Worm (Caenorhabditis elegans): ENCODE results near the gene irld-20.
A peak's percentile ranks its signal among the peaks of the same experiment; 100 is the strongest.

Gene irld-20

ce11 chrIII:12711682-12712081 is 39.2 kb upstream of the irld-20 start:
- TF ChIP-seq unc-55 (GFP tag; optimal IDR thresholded peaks at IDR 0.05) = no peak

DNA sequence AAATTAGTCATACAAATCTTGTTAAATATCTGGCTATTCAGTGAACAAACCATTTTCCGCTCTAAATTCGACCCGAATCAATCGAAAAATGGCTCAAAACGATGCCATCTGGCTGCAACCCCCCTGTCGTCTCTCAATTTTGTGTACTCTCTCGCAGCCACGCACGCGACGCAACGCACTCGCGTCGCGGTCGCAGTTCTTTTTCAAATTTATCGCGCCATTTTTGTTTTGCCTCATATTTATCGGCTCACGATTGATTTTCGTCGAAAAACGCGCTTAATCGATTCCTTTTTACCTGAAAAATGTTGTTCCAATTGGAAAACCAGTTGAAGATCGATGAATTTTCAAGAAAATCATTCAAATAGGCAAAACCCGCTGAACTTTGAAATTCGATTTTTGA is 37.0 kb upstream of the irld-20 start:
- peak; percentile 35 for TF ChIP-seq elt-2 (tag; optimal IDR thresholded peaks at IDR 0.05)
- TF ChIP-seq unc-86 (tag; optimal IDR thresholded peaks at IDR 0.05) = no peak
- TF ChIP-seq ceh-19 (GFP tag; optimal IDR thresholded peaks at IDR 0.05) = no peak
- no peak for TF ChIP-seq pha-2 (tag; optimal IDR thresholded peaks at IDR 0.05)
- TF ChIP-seq ceh-22 (tag; optimal IDR thresholded peaks at IDR 0.05) = no peak
- peak; percentile 69 for TF ChIP-seq nfya-1 (tag; optimal IDR thresholded peaks at IDR 0.05)
- no peak for TF ChIP-seq hlh-15 (tag; optimal IDR thresholded peaks at IDR 0.05)
- TF ChIP-seq elt-4 (tag; optimal IDR thresholded peaks at IDR 0.05) = no peak
- TF ChIP-seq syd-9 (tag; optimal IDR thresholded peaks at IDR 0.05) = no peak

ce11 chrIII:12714266-12714665 is 36.6 kb upstream of the irld-20 start, which contains the start of gene ssl-1:
Gene ssl-1 (plus strand): TSS chrIII:12714566.
- no peak for TF ChIP-seq ceh-6 (GFP tag; optimal IDR thresholded peaks at IDR 0.05)
- no peak for TF ChIP-seq ceh-9 (tag; optimal IDR thresholded peaks at IDR 0.05)
- no peak for TF ChIP-seq nhr-11 (tag; optimal IDR thresholded peaks at IDR 0.05)
- TF ChIP-seq zip-5 (tag; optimal IDR thresholded peaks at IDR 0.05) = no peak

DNA sequence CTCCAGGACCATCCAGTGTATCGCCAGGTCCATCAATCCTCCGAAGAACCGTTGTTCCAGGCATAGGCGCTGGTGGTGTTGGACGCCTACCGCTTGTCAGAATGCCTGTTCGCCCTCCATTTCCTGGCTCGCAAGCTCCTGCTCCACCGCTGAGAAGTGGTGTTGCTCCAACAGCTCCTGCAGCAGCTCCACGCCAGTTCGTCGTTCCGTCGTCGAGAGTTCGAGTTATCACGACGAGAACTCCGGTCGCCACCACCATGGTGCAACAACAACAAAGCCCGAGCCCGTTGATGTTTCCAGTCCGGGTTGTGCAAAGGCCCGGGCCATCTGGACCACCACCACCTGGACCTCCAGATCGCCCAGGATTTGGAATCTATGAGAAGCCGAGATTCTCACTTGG is 22.8 kb upstream of the irld-20 start:
- no peak for TF ChIP-seq ceh-14 (tag; optimal IDR thresholded peaks at IDR 0.05)
- TF ChIP-seq ets-4 (tag; optimal IDR thresholded peaks at IDR 0.05) = no peak
- no peak for TF ChIP-seq ceh-9 (tag; optimal IDR thresholded peaks at IDR 0.05)
- TF ChIP-seq gmeb-2 (tag; optimal IDR thresholded peaks at IDR 0.05) = no peak
- no peak for TF ChIP-seq elt-2 (tag; optimal IDR thresholded peaks at IDR 0.05)

DNA sequence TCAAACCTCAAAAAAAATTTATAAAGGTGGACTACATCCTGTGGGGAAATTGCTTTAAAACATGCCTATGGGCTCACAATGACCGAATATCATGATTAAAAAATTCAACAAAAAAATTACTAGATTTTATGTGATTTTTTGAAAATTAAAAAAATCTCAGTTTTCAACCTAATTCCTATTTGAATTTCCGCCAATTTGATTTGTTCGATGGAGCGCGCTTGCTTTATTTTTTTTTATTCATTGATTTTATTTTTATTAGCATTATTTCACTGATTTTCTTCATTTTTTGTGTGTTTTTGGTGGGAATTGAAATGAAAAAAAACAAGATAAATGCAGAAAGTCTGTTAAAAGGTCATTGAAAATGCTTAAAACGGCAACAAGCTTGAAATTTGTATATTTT is 12.0 kb upstream of the irld-20 start:
- TF ChIP-seq mec-3 (tag; optimal IDR thresholded peaks at IDR 0.05; ENCODE audit: borderline replicate concordance) = no peak
- no peak for TF ChIP-seq tbx-2 (tag; optimal IDR thresholded peaks at IDR 0.05)
- TF ChIP-seq lim-6 (tag; optimal IDR thresholded peaks at IDR 0.05) = no peak

DNA sequence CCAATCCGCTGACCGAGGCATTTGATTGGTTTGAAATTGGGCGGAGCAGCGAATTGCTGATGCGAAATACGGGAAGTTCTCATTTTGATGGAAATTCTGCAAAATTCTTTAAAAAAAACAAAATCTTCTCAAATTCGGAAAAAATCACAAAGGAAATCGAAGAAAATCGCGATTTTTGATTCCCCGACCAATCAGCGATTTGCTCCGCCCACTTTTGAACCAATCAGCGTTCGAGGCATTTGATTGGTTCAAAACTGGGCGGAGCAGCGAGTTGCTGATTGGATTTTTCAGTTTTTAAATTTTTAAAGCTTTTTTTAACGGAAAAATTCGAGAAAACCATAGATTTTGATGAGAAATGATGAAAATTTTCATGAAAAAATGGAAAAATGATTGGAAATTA is 10.6 kb upstream of the irld-20 start:
- no peak for TF ChIP-seq unc-3 (GFP tag; conservative IDR thresholded peaks at IDR 0.05)
- TF ChIP-seq unc-3 (tag; optimal IDR thresholded peaks at IDR 0.05) = no peak
- peak; percentile 70 for TF ChIP-seq nfya-1 (tag; optimal IDR thresholded peaks at IDR 0.05)

- TF ChIP-seq ceh-45 (GFP tag; IDR thresholded peaks at IDR 0.05) (no peak), pax-1 (tag; optimal IDR thresholded peaks at IDR 0.05) (no peak), pha-2 (tag; optimal IDR thresholded peaks at IDR 0.05) (no peak), elt-4 (tag; optimal IDR thresholded peaks at IDR 0.05) (no peak)
These were observed 7.4 kb upstream of the irld-20 start for ce11 chrIII:12743515-12743914.

- TF ChIP-seq pqm-1 (tag; optimal IDR thresholded peaks at IDR 0.05) = no peak
- no peak for TF ChIP-seq Y22D7AL.16 (tag; optimal IDR thresholded peaks at IDR 0.05)
- TF ChIP-seq ets-4 (tag; optimal IDR thresholded peaks at IDR 0.05) = no peak
- TF ChIP-seq hlh-6 (tag; optimal IDR thresholded peaks at IDR 0.05) = no peak
- TF ChIP-seq pax-1 (tag; optimal IDR thresholded peaks at IDR 0.05) = no peak
- no peak for TF ChIP-seq ceh-2 (tag; optimal IDR thresholded peaks at IDR 0.05)
- no peak for TF ChIP-seq hlh-8 (tag; optimal IDR thresholded peaks at IDR 0.05)
- TF ChIP-seq ref-2 (tag; optimal IDR thresholded peaks at IDR 0.05) = no peak
These were observed 4.5 kb upstream of the irld-20 start, which contains the start of gene Y111B2A.21 for ce11 chrIII:12746369-12746855. Gene Y111B2A.21 (plus strand): TSS chrIII:12746419.

Data from whole organism, late embryonic.